Fruit fly (Drosophila melanogaster): ENCODE results near the gene Josd.

DNA sequence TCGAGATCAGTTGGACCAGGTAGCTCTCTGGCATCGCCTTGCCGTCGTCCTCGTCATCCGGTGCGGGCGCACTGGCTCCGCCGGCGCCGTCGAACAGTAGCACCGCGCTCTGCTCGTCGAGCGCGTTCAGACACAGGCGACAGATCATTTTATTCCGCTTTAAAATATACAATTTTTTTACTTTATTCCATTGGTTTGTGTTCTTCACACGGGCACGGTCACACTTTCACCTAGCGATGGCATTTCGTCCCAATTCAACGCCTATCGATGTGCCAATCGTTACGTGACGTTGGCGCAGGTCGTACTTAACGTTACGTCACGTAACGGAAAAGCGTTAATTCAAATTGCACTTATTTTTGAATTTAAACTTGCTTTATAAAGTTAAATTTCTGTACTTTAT is 40.1 kb downstream of the Josd start, which contains the start of gene CG12219:
- TF ChIP-seq trh (GFP tag; optimal IDR thresholded peaks at IDR 0.05) (no peak), CG13424 (tag; optimal IDR thresholded peaks at IDR 0.05) (no peak), psq (GFP tag; optimal IDR thresholded peaks at IDR 0.05) (no peak), Asciz (GFP tag; optimal IDR thresholded peaks at IDR 0.05) (no peak), B-H1 (GFP tag; IDR thresholded peaks at IDR 0.05) (no peak), CG6854 (GFP tag; optimal IDR thresholded peaks at IDR 0.05) (no peak), CG7786 (GFP tag; optimal IDR thresholded peaks at IDR 0.05) (no peak), dm (GFP tag; optimal IDR thresholded peaks at IDR 0.05) (no peak)
